Fruit fly (Drosophila melanogaster) whole organism, embryonic: ENCODE data around the gene Bug22.

Experiments
- ATbp ChIP-seq: fragments of 200-800 bp; sonication (Bioruptor generic); optimal IDR thresholded peaks from 2 replicates; lab custom pipeline; 2017; ENCODE audit warnings: missing biosample characterization, mild to moderate bottlenecking, missing genetic modification characterization, missing genetic modification reagents
- Antp ChIP-seq: fragments of 200-800 bp; sonication (Bioruptor generic); optimal IDR thresholded peaks from 3 replicates; lab custom pipeline; 2016; ENCODE audit warnings: missing biosample characterization, missing genetic modification characterization
- Bdp1 ChIP-seq: fragments of 200-800 bp; sonication (Bioruptor generic); optimal IDR thresholded peaks from 3 replicates; lab custom pipeline; 2016; ENCODE audit warnings: missing biosample characterization, missing genetic modification characterization
- Blimp-1 ChIP-seq: fragments of 200-800 bp; sonication (Bioruptor generic); optimal IDR thresholded peaks from 3 replicates; lab custom pipeline; 2018; ENCODE audit warnings: missing biosample characterization, missing genetic modification characterization, mild to moderate bottlenecking, moderate library complexity, missing genetic modification reagents
- CG10565 ChIP-seq: fragments of 200-800 bp; sonication (Bioruptor generic); optimal IDR thresholded peaks from 3 replicates; lab custom pipeline; 2016; ENCODE audit warnings: missing biosample characterization, mild to moderate bottlenecking, missing genetic modification characterization
- CG11247 ChIP-seq: fragments of 200-800 bp; sonication (Bioruptor generic); IDR thresholded peaks from 2 replicates; pipeline ENCODE4 v1.3.6; 2022; ENCODE audit warnings: missing biosample characterization, missing genetic modification characterization
- CG11504 ChIP-seq: fragments of 200-800 bp; sonication (Bioruptor generic); optimal IDR thresholded peaks from 3 replicates; lab custom pipeline; 2019; ENCODE audit warnings: missing biosample characterization, mild to moderate bottlenecking, missing genetic modification characterization, moderate library complexity
- CG11696 ChIP-seq: fragments of 200-800 bp; sonication (Bioruptor generic); IDR thresholded peaks from 2 replicates; pipeline ENCODE4 v1.3.6; 2022; ENCODE audit warnings: missing biosample characterization, missing genetic modification characterization
- CG12236 ChIP-seq: fragments of 200-800 bp; sonication (Bioruptor generic); optimal IDR thresholded peaks from 2 replicates; lab custom pipeline; 2016; ENCODE audit warnings: missing biosample characterization, missing genetic modification characterization
- CG13424 ChIP-seq: fragments of 200-800 bp; sonication (Bioruptor generic); optimal IDR thresholded peaks from 2 replicates; lab custom pipeline; 2019; ENCODE audit warnings: missing biosample characterization, mild to moderate bottlenecking, missing genetic modification characterization, moderate library complexity
- CG14050 ChIP-seq: fragments of 200-800 bp; sonication (Bioruptor generic); IDR thresholded peaks from 3 replicates; pipeline ENCODE4 v1.3.6; 2022; ENCODE audit warnings: missing biosample characterization, missing genetic modification characterization
- CG1529 ChIP-seq: fragments of 200-800 bp; sonication (Bioruptor generic); optimal IDR thresholded peaks from 3 replicates; lab custom pipeline; 2018; ENCODE audit warnings: missing biosample characterization, missing genetic modification characterization
- CG15514 ChIP-seq: fragments of 200-800 bp; sonication (Bioruptor generic); optimal IDR thresholded peaks from 3 replicates; lab custom pipeline; 2017; ENCODE audit warnings: missing biosample characterization, missing genetic modification characterization, mild to moderate bottlenecking, moderate library complexity, missing genetic modification reagents
- CG16815 ChIP-seq: fragments of 200-800 bp; sonication (Bioruptor generic); optimal IDR thresholded peaks from 3 replicates; lab custom pipeline; 2017; ENCODE audit warnings: missing biosample characterization, mild to moderate bottlenecking, missing genetic modification characterization
- CG17186 ChIP-seq: fragments of 200-800 bp; sonication (Bioruptor generic); optimal IDR thresholded peaks from 3 replicates; lab custom pipeline; 2017; ENCODE audit warnings: missing biosample characterization, missing genetic modification reagents, missing genetic modification characterization
- CG1792 ChIP-seq: fragments of 200-800 bp; sonication (Bioruptor generic); optimal IDR thresholded peaks from 2 replicates; lab custom pipeline; 2016; ENCODE audit warnings: missing biosample characterization, missing genetic modification characterization
- CG31388 ChIP-seq: fragments of 200-800 bp; sonication (Bioruptor generic); optimal IDR thresholded peaks from 2 replicates; lab custom pipeline; 2016; ENCODE audit warnings: missing biosample characterization, missing genetic modification characterization
- CG5180 ChIP-seq: fragments of 200-800 bp; sonication (Bioruptor generic); optimal IDR thresholded peaks from 3 replicates; lab custom pipeline; 2017; ENCODE audit warnings: missing biosample characterization, missing genetic modification characterization, mild to moderate bottlenecking, moderate library complexity, missing genetic modification reagents
- CG6654 ChIP-seq: fragments of 200-800 bp; sonication (Bioruptor generic); optimal IDR thresholded peaks from 2 replicates; lab custom pipeline; 2017; ENCODE audit warnings: missing biosample characterization, mild to moderate bottlenecking, missing genetic modification characterization
- CG7357 ChIP-seq: fragments of 200-800 bp; sonication (Bioruptor generic); IDR thresholded peaks from 3 replicates; pipeline ENCODE4 v1.3.6; 2022; ENCODE audit warnings: missing biosample characterization, missing genetic modification characterization
- CG8478 ChIP-seq: fragments of >200 bp; optimal IDR thresholded peaks from 2 replicates; lab custom pipeline; 2018
- CG9437 ChIP-seq: fragments of 200-800 bp; sonication (Bioruptor generic); optimal IDR thresholded peaks from 2 replicates; lab custom pipeline; 2018; ENCODE audit warnings: missing biosample characterization, mild to moderate bottlenecking, missing genetic modification characterization
- D19A ChIP-seq: fragments of 200-800 bp; optimal IDR thresholded peaks from 3 replicates; lab custom pipeline; 2019; ENCODE audit warnings: missing biosample characterization, mild to moderate bottlenecking, missing genetic modification characterization, moderate library complexity
- Dfd ChIP-seq, 2 experiments: fragments of >200 bp; optimal IDR thresholded peaks; 2 replicates each; lab custom pipeline; 2017; ENCODE audit warnings: missing biosample characterization in 2 of 2, missing genetic modification characterization in 2 of 2
- GATAe ChIP-seq: fragments of 200-800 bp; sonication (Bioruptor generic); conservative IDR thresholded peaks from 2 replicates; pipeline ENCODE4 v1.3.6; 2022; ENCODE audit warnings: missing biosample characterization, missing genetic modification characterization
- HLH54F ChIP-seq: fragments of 200-800 bp; sonication (Bioruptor generic); optimal IDR thresholded peaks from 3 replicates; lab custom pipeline; 2016; ENCODE audit warnings: missing biosample characterization, missing genetic modification characterization
- HLHmδ ChIP-seq: fragments of 200-800 bp; sonication (Bioruptor generic); optimal IDR thresholded peaks from 2 replicates; lab custom pipeline; 2018; ENCODE audit warnings: missing biosample characterization, mild to moderate bottlenecking, missing genetic modification characterization, moderate library complexity
- HmgZ ChIP-seq: fragments of 200-800 bp; sonication (Bioruptor generic); optimal IDR thresholded peaks from 2 replicates; lab custom pipeline; 2018; ENCODE audit warnings: missing biosample characterization, mild to moderate bottlenecking, missing genetic modification characterization
- Jarid2 ChIP-seq: fragments of 200-800 bp; sonication (Bioruptor generic); optimal IDR thresholded peaks from 3 replicates; lab custom pipeline; 2017; ENCODE audit warnings: mild to moderate bottlenecking, missing biosample characterization, missing genetic modification reagents, missing genetic modification characterization
- Kr ChIP-seq: fragments of 200-800 bp; sonication (Bioruptor generic); optimal IDR thresholded peaks from 2 replicates; lab custom pipeline; 2017; ENCODE audit warnings: missing biosample characterization, mild to moderate bottlenecking, missing genetic modification characterization
- Med ChIP-seq: fragments of 200-800 bp; sonication (Bioruptor generic); peaks from one replicate; lab custom pipeline; 2016; ENCODE audit warnings: missing biosample characterization, missing genetic modification characterization, mild to moderate bottlenecking, inconsistent platforms, moderate library complexity
- Ravus ChIP-seq: fragments of 200-800 bp; sonication (Bioruptor generic); IDR thresholded peaks from 2 replicates; pipeline ENCODE4 v1.3.6; 2022; ENCODE audit warnings: missing biosample characterization, missing genetic modification characterization
- Side ChIP-seq: fragments of 200-800 bp; sonication (Bioruptor generic); optimal IDR thresholded peaks from 2 replicates; lab custom pipeline; 2016; ENCODE audit warnings: missing biosample characterization, missing genetic modification characterization
- Usf ChIP-seq: fragments of 200-800 bp; sonication (Bioruptor generic); optimal IDR thresholded peaks from 2 replicates; lab custom pipeline; 2017; ENCODE audit warnings: missing genotype, missing biosample characterization, missing genetic modification characterization
- ab ChIP-seq: fragments of 200-800 bp; sonication (Bioruptor generic); optimal IDR thresholded peaks from 2 replicates; lab custom pipeline; 2016; ENCODE audit warnings: missing biosample characterization, missing genetic modification characterization
- bsh ChIP-seq, 2 experiments: fragments of 200-800 bp; sonication (Bioruptor generic); optimal IDR thresholded peaks; 2 replicates each; lab custom pipeline; 2017 to 2018; ENCODE audit warnings: mild to moderate bottlenecking in 2 of 2, missing biosample characterization in 2 of 2, missing genetic modification characterization in 2 of 2, moderate library complexity in 1 of 2
- corto ChIP-seq: fragments of 200-800 bp; sonication (Bioruptor generic); optimal IDR thresholded peaks from 2 replicates; lab custom pipeline; 2016; ENCODE audit warnings: missing biosample characterization, mild to moderate bottlenecking, missing genetic modification characterization, moderate library complexity
- da ChIP-seq: fragments of 200-800 bp; sonication (Bioruptor generic); optimal IDR thresholded peaks from 2 replicates; lab custom pipeline; 2016; ENCODE audit warnings: missing biosample characterization, missing genetic modification characterization
- dati ChIP-seq: fragments of 200-800 bp; sonication (Bioruptor generic); IDR thresholded peaks from 2 replicates; pipeline ENCODE4 v1.3.6; 2022; ENCODE audit warnings: missing biosample characterization, missing genetic modification characterization
- fd96Cb ChIP-seq: fragments of 200-800 bp; sonication (Bioruptor generic); optimal IDR thresholded peaks from 2 replicates; lab custom pipeline; 2018; ENCODE audit warnings: missing biosample characterization, mild to moderate bottlenecking, missing genetic modification characterization, moderate library complexity
- ftz-f1 ChIP-seq: fragments of 200-800 bp; sonication (Bioruptor generic); optimal IDR thresholded peaks from 2 replicates; lab custom pipeline; 2016; ENCODE audit warnings: missing biosample characterization, missing genetic modification characterization
- gcm2 ChIP-seq: fragments of 200-800 bp; sonication (Bioruptor generic); optimal IDR thresholded peaks from 2 replicates; lab custom pipeline; 2016; ENCODE audit warnings: missing biosample characterization, missing genetic modification characterization
- h ChIP-seq: fragments of >200 bp; optimal IDR thresholded peaks from 2 replicates; lab custom pipeline; 2017
- jumu ChIP-seq: fragments of 200-800 bp; sonication (Bioruptor generic); optimal IDR thresholded peaks from 3 replicates; lab custom pipeline; 2016; ENCODE audit warnings: missing biosample characterization, missing genetic modification characterization
- maf-S ChIP-seq: fragments of 200-800 bp; sonication (Bioruptor generic); optimal IDR thresholded peaks from 2 replicates; lab custom pipeline; 2016; ENCODE audit warnings: missing biosample characterization, missing genetic modification characterization
- nom ChIP-seq: fragments of 200-800 bp; sonication (Bioruptor generic); optimal IDR thresholded peaks from 2 replicates; lab custom pipeline; 2017; ENCODE audit warnings: missing biosample characterization, missing genetic modification characterization, mild to moderate bottlenecking, moderate library complexity, missing genetic modification reagents
- pum ChIP-seq: fragments of 200-800 bp; sonication (Bioruptor generic); optimal IDR thresholded peaks from 2 replicates; lab custom pipeline; 2016; ENCODE audit warnings: missing biosample characterization, missing genetic modification characterization
- sc ChIP-seq, 3 experiments: fragments of >200 bp in 2 of 3; fragments of 200-800 bp in 1 of 3; sonication (Bioruptor generic) in 1 of 3; optimal IDR thresholded peaks; 2 replicates in 2 of 3; 3 replicates in 1 of 3; lab custom pipeline; 2017; ENCODE audit warnings: mild to moderate bottlenecking in 1 of 3, missing biosample characterization in 1 of 3, missing genetic modification characterization in 1 of 3, missing genetic modification reagents in 1 of 3
- unpg ChIP-seq: fragments of 200-800 bp; sonication (Bioruptor generic); optimal IDR thresholded peaks from 3 replicates; lab custom pipeline; 2018; ENCODE audit warnings: missing biosample characterization, mild to moderate bottlenecking, missing genetic modification characterization, moderate library complexity
- vfl ChIP-seq: fragments of 200-800 bp; sonication (Bioruptor generic); optimal IDR thresholded peaks from 2 replicates; lab custom pipeline; 2016; ENCODE audit warnings: missing biosample characterization, missing genetic modification characterization

Bug22 gene

DNA sequence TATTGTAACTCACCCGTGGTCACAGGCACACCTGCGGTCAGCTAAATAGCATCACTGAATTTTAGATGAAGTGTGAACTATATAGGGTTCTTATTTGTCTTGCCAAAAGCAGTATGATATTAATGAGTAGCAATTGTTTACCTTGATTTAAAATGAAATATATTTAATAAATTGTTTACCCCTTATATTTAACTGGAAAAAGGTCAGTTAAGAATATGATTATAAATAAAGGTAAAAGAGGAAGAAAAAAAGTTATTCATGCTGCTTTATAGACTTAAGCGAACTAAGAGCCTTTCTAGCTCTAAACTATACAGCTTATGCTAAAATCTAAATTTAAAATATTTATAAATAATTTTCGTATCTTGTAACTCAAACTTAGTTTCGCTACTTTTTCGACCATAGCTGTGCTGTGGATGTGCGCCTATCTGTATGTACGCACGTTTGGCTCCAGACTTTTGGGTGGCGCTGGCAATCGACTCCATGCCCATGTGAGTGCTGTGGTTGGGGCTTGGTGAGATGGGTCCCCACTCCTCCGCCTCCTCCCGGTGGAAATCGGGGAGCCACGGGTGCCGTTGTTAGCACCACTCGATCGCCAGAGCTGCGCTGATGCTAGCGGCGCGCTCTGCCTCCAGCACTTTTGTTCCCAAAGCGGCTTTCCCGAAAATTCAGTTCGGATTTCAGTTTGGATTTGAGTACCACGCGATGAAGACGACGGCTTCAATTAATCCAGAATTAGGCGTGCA lies 11.5 kb upstream of the Bug22 start, which contains the start of gene loh:
Gene loh, plus strand, starts transcription at position 487 of the 743 bp plus-strand sequence.
- no peak for TF ChIP-seq CG17186 (GFP tag; lab: Kevin White, UChicago)
- TF ChIP-seq Jarid2 (GFP tag; lab: Kevin White, UChicago), result no peak
- no peak for TF ChIP-seq CG12236 (GFP tag; lab: Kevin White, UChicago)
- peak; percentile 30 for TF ChIP-seq CG16815 (GFP tag; lab: Kevin White, UChicago)
- TF ChIP-seq Blimp-1, result no peak
- no peak for TF ChIP-seq sc (optimal IDR thresholded peaks at IDR 0.05; lab: Kevin White, UChicago)
- peak; percentile 44 for TF ChIP-seq sc (GFP tag; optimal IDR thresholded peaks at IDR 0.05; lab: Kevin White, UChicago)
- TF ChIP-seq Usf, result peak; percentile 3
- no peak for TF ChIP-seq nom (GFP tag; lab: Kevin White, UChicago)
- no peak for TF ChIP-seq corto (GFP tag; lab: Kevin White, UChicago)
- TF ChIP-seq ftz-f1, result no peak
- TF ChIP-seq Antp (GFP tag; lab: Kevin White, UChicago), result no peak
- peak; percentile 75 for TF ChIP-seq CG11696
- no peak for TF ChIP-seq CG10565 (GFP tag; lab: Kevin White, UChicago)
- TF ChIP-seq ab (GFP tag; lab: Kevin White, UChicago), result no peak
- no peak for TF ChIP-seq vfl (GFP tag; lab: Kevin White, UChicago)
- no peak for TF ChIP-seq CG11504 (tag; lab: Kevin White, UChicago)
- no peak for TF ChIP-seq maf-S (GFP tag; lab: Kevin White, UChicago)
- TF ChIP-seq pum (GFP tag; lab: Kevin White, UChicago), result no peak
- TF ChIP-seq ATbp (GFP tag; lab: Kevin White, UChicago), result peak; percentile 42
- TF ChIP-seq gcm2 (GFP tag; lab: Kevin White, UChicago), result no peak
- TF ChIP-seq CG5180 (GFP tag; lab: Kevin White, UChicago), result peak; percentile 65
- TF ChIP-seq dati (GFP tag; lab: Robert Waterston, UW), result no peak
- TF ChIP-seq CG8478 (lab: Kevin White, UChicago), result no peak
- peak; percentile 66 for TF ChIP-seq Med
- TF ChIP-seq Side (GFP tag; lab: Kevin White, UChicago), result no peak
- no peak for TF ChIP-seq HmgZ
- peak; percentile 71 for TF ChIP-seq fd96Cb (tag; lab: Kevin White, UChicago)
- no peak for TF ChIP-seq CG31388 (GFP tag; lab: Kevin White, UChicago)
- no peak for TF ChIP-seq CG14050 (GFP tag; lab: Robert Waterston, UW)
- TF ChIP-seq HLHmδ (GFP tag; lab: Kevin White, UChicago), result no peak
- TF ChIP-seq HLH54F (GFP tag; lab: Kevin White, UChicago), result no peak
- no peak for TF ChIP-seq da (GFP tag; lab: Kevin White, UChicago)
- TF ChIP-seq CG15514, result peak; percentile 12
- peak in 1 of 2 experiments; percentile 63 for TF ChIP-seq bsh (GFP tag; optimal IDR thresholded peaks at IDR 0.05; lab: Kevin White, UChicago)
- peak; percentile 73 for TF ChIP-seq CG13424 (tag; lab: Kevin White, UChicago)
- TF ChIP-seq Bdp1 (GFP tag; lab: Kevin White, UChicago), result no peak
- TF ChIP-seq CG6654, result no peak
- TF ChIP-seq CG1529 (GFP tag; lab: Kevin White, UChicago), result peak; percentile 18
- TF ChIP-seq Dfd (GFP tag; optimal IDR thresholded peaks at IDR 0.05; lab: Kevin White, UChicago), result no peak
- TF ChIP-seq CG11247 (GFP tag; lab: Robert Waterston, UW), result no peak
- TF ChIP-seq GATAe (GFP tag; lab: Robert Waterston, UW), result no peak
- TF ChIP-seq D19A, result peak; percentile 74
- TF ChIP-seq Ravus (GFP tag; lab: Robert Waterston, UW), result no peak
- no peak for TF ChIP-seq h (lab: Kevin White, UChicago)
- no peak for TF ChIP-seq CG1792
- TF ChIP-seq CG9437 (GFP tag; lab: Kevin White, UChicago), result peak; percentile 76
- peak; percentile 42 for TF ChIP-seq unpg (GFP tag; lab: Kevin White, UChicago)
- TF ChIP-seq CG7357 (GFP tag; lab: Robert Waterston, UW), result no peak
- no peak for TF ChIP-seq Kr
- no peak for TF ChIP-seq jumu (GFP tag; lab: Kevin White, UChicago)
